Worm (Caenorhabditis elegans): ENCODE results near the gene F41E6.17.

- no peak for TF ChIP-seq klf-2 (GFP tag; conservative IDR thresholded peaks at IDR 0.05)
- TF ChIP-seq tab-1 (GFP tag; IDR thresholded peaks at IDR 0.05), result no peak
- no peak for TF ChIP-seq flt-1 (GFP tag; IDR thresholded peaks at IDR 0.05)
- TF ChIP-seq med-1 (GFP tag; optimal IDR thresholded peaks at IDR 0.05; ENCODE audit: insufficient read depth), result no peak
Measured at ce11 chrV:8615711-8616110, 8.2 kb upstream of the F41E6.17 start.
